Fruit fly (Drosophila melanogaster): ENCODE results near the gene PGRP-LD.
A peak's percentile ranks its signal among the peaks of the same experiment; 100 is the strongest.

PGRP-LD gene

DNA sequence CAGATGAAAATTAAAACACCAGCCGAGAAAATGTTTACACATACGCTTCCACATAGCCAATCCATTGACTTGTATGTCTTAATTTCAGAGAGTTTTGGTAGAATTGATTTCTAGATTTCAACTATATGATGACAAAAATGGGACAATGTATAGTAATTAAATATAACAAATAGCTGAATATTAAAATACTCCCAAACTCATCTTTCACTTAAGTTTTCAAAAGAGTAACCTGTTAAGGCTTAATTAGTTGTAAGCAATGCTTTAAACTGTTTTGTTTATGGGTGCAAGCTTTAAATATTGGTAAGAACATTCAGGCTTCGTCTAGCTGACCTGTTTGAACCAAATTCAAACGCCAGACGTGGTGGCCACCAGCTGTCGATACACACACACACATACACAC, 48.8 kb downstream of the PGRP-LD start (continued):
- TF ChIP-seq Lhr (GFP tag; optimal IDR thresholded peaks at IDR 0.05) (no peak), Drgx (GFP tag; IDR thresholded peaks at IDR 0.05) (no peak), CG12299 (tag; optimal IDR thresholded peaks at IDR 0.05) (no peak), CG11456 (GFP tag; IDR thresholded peaks at IDR 0.05) (no peak), BtbVII (GFP tag; optimal IDR thresholded peaks at IDR 0.05) (no peak), mirr (GFP tag; optimal IDR thresholded peaks at IDR 0.05) (no peak), CG7928 (GFP tag; optimal IDR thresholded peaks at IDR 0.05) (no peak), Side (GFP tag; optimal IDR thresholded peaks at IDR 0.05) (no peak), bowl (GFP tag; IDR thresholded peaks at IDR 0.05) (no peak), CG18619 (GFP tag; optimal IDR thresholded peaks at IDR 0.05) (peak; percentile 39), disco-r (GFP tag; optimal IDR thresholded peaks at IDR 0.05) (no peak), CG1832 (GFP tag; optimal IDR thresholded peaks at IDR 0.05) (no peak), gfzf (GFP tag; optimal IDR thresholded peaks at IDR 0.05) (no peak), Neu2 (GFP tag; optimal IDR thresholded peaks at IDR 0.05; ENCODE audit: borderline replicate concordance) (no peak), D19A (tag; optimal IDR thresholded peaks at IDR 0.05) (peak; percentile 87), CG4282 (GFP tag; optimal IDR thresholded peaks at IDR 0.05) (no peak), CG9817 (tag; optimal IDR thresholded peaks at IDR 0.05) (no peak), bab2 (GFP tag; optimal IDR thresholded peaks at IDR 0.05) (no peak), CG8089 (GFP tag; optimal IDR thresholded peaks at IDR 0.05) (no peak), ERR (GFP tag; optimal IDR thresholded peaks at IDR 0.05) (no peak), CG14050 (GFP tag; IDR thresholded peaks at IDR 0.05) (no peak), da (GFP tag; optimal IDR thresholded peaks at IDR 0.05) (no peak), Nf-YC (tag; optimal IDR thresholded peaks at IDR 0.05) (no peak), Pdp1 (GFP tag; optimal IDR thresholded peaks at IDR 0.05) (no peak), mld (GFP tag; IDR thresholded peaks at IDR 0.05; ENCODE audit: partially characterized antibody) (no peak), tgo (GFP tag; IDR thresholded peaks at IDR 0.05) (no peak), Atf-2 (GFP tag; optimal IDR thresholded peaks at IDR 0.05) (no peak), CG2678 (tag; optimal IDR thresholded peaks at IDR 0.05) (peak; percentile 63), Dip3 (GFP tag; optimal IDR thresholded peaks at IDR 0.05) (no peak), ftz-f1 (GFP tag; optimal IDR thresholded peaks at IDR 0.05) (no peak), CG18764 (GFP tag; optimal IDR thresholded peaks at IDR 0.05) (no peak), CG10462 (GFP tag; optimal IDR thresholded peaks at IDR 0.05) (no peak), NfI (GFP tag; optimal IDR thresholded peaks at IDR 0.05) (no peak), ro (GFP tag; IDR thresholded peaks at IDR 0.05) (no peak), Bteb2 (GFP tag; optimal IDR thresholded peaks at IDR 0.05) (no peak), Sox100B (GFP tag; optimal IDR thresholded peaks at IDR 0.05) (peak; percentile 36), Atf6 (GFP tag; IDR thresholded peaks at IDR 0.05) (no peak), ranshi (GFP tag; IDR thresholded peaks at IDR 0.05) (0 out of 2 replicates have a peak, but pooled peaks have one; percentile 33), CG32772 (GFP tag; IDR thresholded peaks at IDR 0.05) (no peak), eyg (GFP tag; optimal IDR thresholded peaks at IDR 0.05) (no peak), CG10366 (GFP tag; IDR thresholded peaks at IDR 0.05) (no peak; the same call in 1 of the 2 replicates), CG18476 (GFP tag; optimal IDR thresholded peaks at IDR 0.05) (no peak), CG17568 (GFP tag; optimal IDR thresholded peaks at IDR 0.05) (no peak), CG9727 (GFP tag; optimal IDR thresholded peaks at IDR 0.05) (no peak), z (GFP tag; IDR thresholded peaks at IDR 0.05) (no peak), CG17829 (tag; optimal IDR thresholded peaks at IDR 0.05) (no peak), Asciz (GFP tag; optimal IDR thresholded peaks at IDR 0.05) (no peak), CG8359 (GFP tag; optimal IDR thresholded peaks at IDR 0.05; ENCODE audit: borderline replicate concordance) (no peak), esg (GFP tag; conservative IDR thresholded peaks at IDR 0.05) (no peak; the same call in 1 of the 2 replicates), sna (GFP tag; IDR thresholded peaks at IDR 0.05; ENCODE audit: partially characterized antibody) (no peak), Lim3 (GFP tag; IDR thresholded peaks at IDR 0.05) (no peak), Hsf (GFP tag; optimal IDR thresholded peaks at IDR 0.05) (no peak)
